Fruit fly (Drosophila melanogaster): ENCODE data around the gene SAK.
A peak's percentile ranks its signal among the peaks of the same experiment; 100 is the strongest.

The SAK gene

dm6 chr3L:21524071-21524889 lies 8.6 kb upstream of the SAK start:
- TF ChIP-seq cic (GFP tag; optimal IDR thresholded peaks at IDR 0.05) = peak; percentile 2
- peak; percentile 42 for TF ChIP-seq CG7101 (tag; optimal IDR thresholded peaks at IDR 0.05)
- TF ChIP-seq CG1620 (GFP tag; optimal IDR thresholded peaks at IDR 0.05) = peak; percentile 18
- peak; percentile 1 for TF ChIP-seq Clk (GFP tag; optimal IDR thresholded peaks at IDR 0.05)
- TF ChIP-seq CG11617 (GFP tag; optimal IDR thresholded peaks at IDR 0.05) = peak; percentile 39
- TF ChIP-seq kay (GFP tag; ENCODE audit: borderline replicate concordance) = no peak
- TF ChIP-seq ovo (GFP tag; optimal IDR thresholded peaks at IDR 0.05) = no peak
- peak; percentile 18 for TF ChIP-seq CG12768 (GFP tag; optimal IDR thresholded peaks at IDR 0.05)
- TF ChIP-seq Mnt (GFP tag; optimal IDR thresholded peaks at IDR 0.05) = peak; percentile 19
- peak; percentile 24 for TF ChIP-seq CG7045 (GFP tag; optimal IDR thresholded peaks at IDR 0.05)
- TF ChIP-seq toe (GFP tag; optimal IDR thresholded peaks at IDR 0.05) = no peak
- TF ChIP-seq Crg-1 (GFP tag; optimal IDR thresholded peaks at IDR 0.05) = peak; percentile 31
- TF ChIP-seq bab1 (GFP tag; optimal IDR thresholded peaks at IDR 0.05) = peak; percentile 4
- no peak for TF ChIP-seq Hr96 (GFP tag; optimal IDR thresholded peaks at IDR 0.05)

dm6 chr3L:21523059-21523836 lies 7.6 kb upstream of the SAK start, which contains the start of gene CG7611:
Gene CG7611, plus strand, starts transcription at chr3L:21523186.
- TF ChIP-seq Crg-1 (GFP tag; optimal IDR thresholded peaks at IDR 0.05) (no peak), tj (GFP tag; optimal IDR thresholded peaks at IDR 0.05) (no peak), Clk (GFP tag; optimal IDR thresholded peaks at IDR 0.05) (no peak), CG12768 (GFP tag; optimal IDR thresholded peaks at IDR 0.05) (no peak)

dm6 chr3L:21518345-21518744 lies 2.7 kb upstream of the SAK start:
- no peak for TF ChIP-seq ovo (GFP tag; optimal IDR thresholded peaks at IDR 0.05)
- TF ChIP-seq CG7101 (tag; optimal IDR thresholded peaks at IDR 0.05) = no peak
- TF ChIP-seq Crg-1 (GFP tag; optimal IDR thresholded peaks at IDR 0.05) = no peak
- no peak for TF ChIP-seq CG33017 (tag; optimal IDR thresholded peaks at IDR 0.05)
- no peak for TF ChIP-seq CG5204 (GFP tag; optimal IDR thresholded peaks at IDR 0.05)
- no peak for TF ChIP-seq Mnt (GFP tag; optimal IDR thresholded peaks at IDR 0.05)
- no peak for TF ChIP-seq CG11617 (GFP tag; optimal IDR thresholded peaks at IDR 0.05)
- no peak for TF ChIP-seq CG7045 (GFP tag; optimal IDR thresholded peaks at IDR 0.05)
- no peak for TF ChIP-seq Clk (GFP tag; optimal IDR thresholded peaks at IDR 0.05)
- TF ChIP-seq tj (GFP tag; optimal IDR thresholded peaks at IDR 0.05) = no peak
- no peak for TF ChIP-seq cic (GFP tag; optimal IDR thresholded peaks at IDR 0.05)

- TF ChIP-seq CG11617 (GFP tag; optimal IDR thresholded peaks at IDR 0.05) = peak; percentile 19
- TF ChIP-seq CG7101 (tag; optimal IDR thresholded peaks at IDR 0.05) = peak; percentile 65
- peak; percentile 27 for TF ChIP-seq Mnt (GFP tag; optimal IDR thresholded peaks at IDR 0.05)
- peak; percentile 25 for TF ChIP-seq pad (GFP tag; optimal IDR thresholded peaks at IDR 0.05)
- peak; percentile 88 for TF ChIP-seq kay (GFP tag; ENCODE audit: borderline replicate concordance)
- TF ChIP-seq tj (GFP tag; optimal IDR thresholded peaks at IDR 0.05) = no peak
- peak; percentile 28 for TF ChIP-seq cic (GFP tag; optimal IDR thresholded peaks at IDR 0.05)
- TF ChIP-seq CG12768 (GFP tag; optimal IDR thresholded peaks at IDR 0.05) = peak; percentile 45
- peak; percentile 47 for TF ChIP-seq CG14711 (tag; optimal IDR thresholded peaks at IDR 0.05)
- TF ChIP-seq Clk (GFP tag; optimal IDR thresholded peaks at IDR 0.05) = no peak
- peak; percentile 39 for TF ChIP-seq Hr96 (GFP tag; optimal IDR thresholded peaks at IDR 0.05)
- no peak for TF ChIP-seq CG7045 (GFP tag; optimal IDR thresholded peaks at IDR 0.05)
- TF ChIP-seq Crg-1 (GFP tag; optimal IDR thresholded peaks at IDR 0.05) = peak; percentile 46
- TF ChIP-seq bab1 (GFP tag; optimal IDR thresholded peaks at IDR 0.05) = peak; percentile 25
These were observed 1.1 kb upstream of the SAK start for dm6 chr3L:21516716-21517266.

DNA sequence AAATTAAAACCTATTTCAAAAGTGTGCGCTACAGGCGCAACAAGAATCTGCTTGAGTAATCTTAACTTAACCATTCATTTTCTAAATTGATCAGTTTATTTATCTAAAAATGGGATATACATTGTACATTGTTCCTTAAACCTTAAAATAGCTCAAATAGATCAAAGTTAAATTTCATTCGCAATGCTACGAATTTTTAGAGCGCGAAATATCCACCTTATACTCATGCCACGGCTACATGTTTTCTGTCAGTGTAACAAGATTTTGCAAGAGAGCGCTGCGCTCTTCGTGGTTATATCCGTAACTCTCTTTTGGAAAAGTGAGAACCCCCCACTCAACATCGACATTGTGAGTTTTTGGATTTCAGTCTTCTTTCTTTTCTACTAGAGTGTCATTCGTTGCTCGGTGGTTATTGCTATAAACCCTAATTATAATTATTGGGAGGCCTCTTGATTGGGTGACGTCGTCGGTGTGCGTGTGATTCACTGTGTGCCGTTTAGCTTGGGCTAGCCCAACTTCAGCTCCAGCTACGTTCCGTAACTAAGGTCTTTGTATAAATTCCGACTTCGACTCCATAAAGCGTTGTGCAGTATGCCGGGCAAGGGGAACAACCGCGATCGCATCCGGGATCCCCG lies 6.1 kb downstream of the SAK start:
- peak; percentile 51 for TF ChIP-seq CG11617 (GFP tag; optimal IDR thresholded peaks at IDR 0.05)
- TF ChIP-seq toe (GFP tag; optimal IDR thresholded peaks at IDR 0.05) = no peak

- no peak for TF ChIP-seq CG7101 (tag; optimal IDR thresholded peaks at IDR 0.05)
- no peak for TF ChIP-seq pad (GFP tag; optimal IDR thresholded peaks at IDR 0.05)
- TF ChIP-seq Clk (GFP tag; optimal IDR thresholded peaks at IDR 0.05) = no peak
- no peak for TF ChIP-seq Mnt (GFP tag; optimal IDR thresholded peaks at IDR 0.05)
- no peak for TF ChIP-seq CG12768 (GFP tag; optimal IDR thresholded peaks at IDR 0.05)
- TF ChIP-seq CG11617 (GFP tag; optimal IDR thresholded peaks at IDR 0.05) = no peak
- no peak for TF ChIP-seq kay (GFP tag; ENCODE audit: borderline replicate concordance)
- no peak for TF ChIP-seq Hr96 (GFP tag; optimal IDR thresholded peaks at IDR 0.05)
- no peak for TF ChIP-seq CG7045 (GFP tag; optimal IDR thresholded peaks at IDR 0.05)
- TF ChIP-seq CG5204 (GFP tag; optimal IDR thresholded peaks at IDR 0.05) = no peak
- TF ChIP-seq CG33017 (tag; optimal IDR thresholded peaks at IDR 0.05) = no peak
- no peak for TF ChIP-seq tj (GFP tag; optimal IDR thresholded peaks at IDR 0.05)
- TF ChIP-seq cic (GFP tag; optimal IDR thresholded peaks at IDR 0.05) = no peak
These were observed 7.1 kb downstream of the SAK start for dm6 chr3L:21508621-21509020.

All from whole organism, adult.